Worm (Caenorhabditis elegans) whole organism, L2 larva: ENCODE results near the gene C24H10.2.

Experiments
- Y55F3AM.14 ChIP-seq: fragments of 200-800 bp; sonication (Bioruptor generic); optimal IDR thresholded peaks from 2 replicates; lab custom pipeline; 2018; ENCODE audit warnings: mild to moderate bottlenecking, missing genetic modification characterization, missing compliant biosample characterization
- ZK546.5 ChIP-seq: sonication (generic microtip); optimal IDR thresholded peaks from 2 replicates; lab custom pipeline; 2017; ENCODE audit warnings: missing biosample characterization, missing genetic modification characterization
- ama-1 ChIP-seq: fragments of 150-350 bp; optimal IDR thresholded peaks from 2 replicates; lab custom pipeline; 2018; ENCODE audit warnings: inconsistent platforms
- ceh-82 ChIP-seq: fragments of 150-350 bp; optimal IDR thresholded peaks from 2 replicates; lab custom pipeline; 2014; ENCODE audit warnings: missing biosample characterization, missing genetic modification characterization
- elt-1 ChIP-seq: fragments of 150-350 bp; optimal IDR thresholded peaks from 2 replicates; lab custom pipeline; 2014; ENCODE audit warnings: missing biosample characterization, missing genetic modification characterization
- lsy-2 ChIP-seq, 2 experiments: fragments of 150-350 bp in 1 of 2; sonication (generic microtip) in 1 of 2; optimal IDR thresholded peaks; 2 replicates each; lab custom pipeline; 2014 to 2017; ENCODE audit warnings: missing biosample characterization in 2 of 2, missing genetic modification characterization in 2 of 2
- mdl-1 ChIP-seq, 2 experiments: fragments of 150-350 bp in 1 of 2; sonication (generic microtip) in 1 of 2; optimal IDR thresholded peaks; 2 replicates each; lab custom pipeline; 2017; ENCODE audit warnings: missing biosample characterization in 2 of 2, missing genetic modification characterization in 2 of 2
- nhr-11 ChIP-seq: fragments of 150-350 bp; optimal IDR thresholded peaks from 2 replicates; lab custom pipeline; 2014; ENCODE audit warnings: missing biosample characterization, missing genetic modification characterization
- nhr-12 ChIP-seq: fragments of 150-350 bp; optimal IDR thresholded peaks from 2 replicates; lab custom pipeline; 2014; ENCODE audit warnings: missing biosample characterization, missing genetic modification characterization
- snpc-4 ChIP-seq: fragments of 150-350 bp; optimal IDR thresholded peaks from 2 replicates; lab custom pipeline; 2014; ENCODE audit warnings: missing biosample characterization, missing genetic modification characterization
- unc-39 ChIP-seq: fragments of 150-350 bp; optimal IDR thresholded peaks from 2 replicates; lab custom pipeline; 2014; ENCODE audit warnings: missing biosample characterization, missing genetic modification characterization
- unc-62 ChIP-seq: fragments of 150-350 bp; optimal IDR thresholded peaks from 2 replicates; lab custom pipeline; 2014; ENCODE audit warnings: missing biosample characterization, missing genetic modification reagents, missing genetic modification characterization

ce11 chrX:5037673-5038072 is 26.7 kb upstream of the C24H10.2 start, which contains the start of gene ZC449.5:
- TF ChIP-seq ceh-82 (tag; lab: Kevin White, UChicago) (no peak), ZK546.5 (no peak), nhr-12 (tag; lab: Kevin White, UChicago) (no peak), ama-1 (lab: Kevin White, UChicago) (no peak), nhr-11 (tag; lab: Kevin White, UChicago) (no peak), lsy-2 (tag; optimal IDR thresholded peaks at IDR 0.05; lab: Kevin White, UChicago) (no peak), elt-1 (tag; lab: Kevin White, UChicago) (no peak), unc-62 (GFP tag; lab: Kevin White, UChicago) (no peak), unc-39 (no peak), mdl-1 (tag; optimal IDR thresholded peaks at IDR 0.05; lab: Kevin White, UChicago) (no peak), snpc-4 (tag; lab: Kevin White, UChicago) (no peak), Y55F3AM.14 (GFP tag; lab: Kevin White, UChicago) (no peak)
